Fruit fly (Drosophila melanogaster): Measurements from ENCODE around the gene Dfd.

The Dfd gene

dm6 chr3R:6766928-6767327 lies 24.7 kb upstream of the Dfd start:
- TF ChIP-seq CG8478 (optimal IDR thresholded peaks at IDR 0.05) (no peak), CTCF (optimal IDR thresholded peaks at IDR 0.05) (no peak)

- TF ChIP-seq CG8478 (optimal IDR thresholded peaks at IDR 0.05) (no peak), CTCF (optimal IDR thresholded peaks at IDR 0.05) (peak; percentile 15 to 42)
Observed at dm6 chr3R:6768256-6768655, 23.4 kb upstream of the Dfd start.

dm6 chr3R:6771797-6772196 lies 19.8 kb upstream of the Dfd start:
- TF ChIP-seq CTCF (optimal IDR thresholded peaks at IDR 0.05), result no peak
- no peak for TF ChIP-seq CG8478 (optimal IDR thresholded peaks at IDR 0.05)

- TF ChIP-seq CG8478 (optimal IDR thresholded peaks at IDR 0.05) (no peak), CTCF (optimal IDR thresholded peaks at IDR 0.05) (no peak)
Observed at dm6 chr3R:6776797-6777196, 14.8 kb upstream of the Dfd start.

- TF ChIP-seq CTCF (optimal IDR thresholded peaks at IDR 0.05) (peak; percentile 58 to 71), CG8478 (optimal IDR thresholded peaks at IDR 0.05) (no peak)
Observed at dm6 chr3R:6780004-6780403, 11.6 kb upstream of the Dfd start.

dm6 chr3R:6801153-6801552 lies 9.5 kb downstream of the Dfd start:
- TF ChIP-seq CTCF (optimal IDR thresholded peaks at IDR 0.05) (no peak), CG8478 (optimal IDR thresholded peaks at IDR 0.05) (no peak)

- TF ChIP-seq CTCF (optimal IDR thresholded peaks at IDR 0.05) (no peak), CG8478 (optimal IDR thresholded peaks at IDR 0.05) (no peak)
Observed at dm6 chr3R:6804695-6805300, 13.2 kb downstream of the Dfd start.

dm6 chr3R:6805948-6806347 lies 14.3 kb downstream of the Dfd start:
- TF ChIP-seq CTCF (optimal IDR thresholded peaks at IDR 0.05) (no peak), CG8478 (optimal IDR thresholded peaks at IDR 0.05) (no peak)

- TF ChIP-seq CG8478 (optimal IDR thresholded peaks at IDR 0.05), result no peak
- TF ChIP-seq CTCF (optimal IDR thresholded peaks at IDR 0.05), result peak; percentile 61 to 74
Observed at dm6 chr3R:6806654-6807053, 15.0 kb downstream of the Dfd start.

dm6 chr3R:6809873-6810272 lies 18.2 kb downstream of the Dfd start:
- TF ChIP-seq CTCF (optimal IDR thresholded peaks at IDR 0.05), result no peak
- no peak for TF ChIP-seq CG8478 (optimal IDR thresholded peaks at IDR 0.05)

dm6 chr3R:6810574-6810973 lies 18.9 kb downstream of the Dfd start:
- TF ChIP-seq CTCF (optimal IDR thresholded peaks at IDR 0.05) (no peak), CG8478 (optimal IDR thresholded peaks at IDR 0.05) (no peak)

dm6 chr3R:6812107-6812875 lies 20.7 kb downstream of the Dfd start:
- TF ChIP-seq CTCF (optimal IDR thresholded peaks at IDR 0.05) (no peak), CG8478 (optimal IDR thresholded peaks at IDR 0.05) (no peak)

- no peak for TF ChIP-seq CTCF (optimal IDR thresholded peaks at IDR 0.05)
Observed at dm6 chr3R:6812876-6813199, 21.2 kb downstream of the Dfd start.

dm6 chr3R:6813259-6813658 lies 21.6 kb downstream of the Dfd start:
- TF ChIP-seq CG8478 (optimal IDR thresholded peaks at IDR 0.05), result no peak
- no peak for TF ChIP-seq CTCF (optimal IDR thresholded peaks at IDR 0.05)

- TF ChIP-seq CTCF (optimal IDR thresholded peaks at IDR 0.05) (no peak), CG8478 (optimal IDR thresholded peaks at IDR 0.05) (no peak)
Observed at dm6 chr3R:6813941-6814556, 22.4 kb downstream of the Dfd start.
